Fruit fly (Drosophila melanogaster) S2 (cell line): ENCODE results near the gene Kyat.

Source experiments
- CG8478 ChIP-seq: fragments of >200 bp; optimal IDR thresholded peaks from 2 replicates; lab custom pipeline; 2018
- CTCF ChIP-seq, 2 experiments: fragments of >200 bp; optimal IDR thresholded peaks; 2 replicates each; lab custom pipeline; 2018

Kyat gene

DNA sequence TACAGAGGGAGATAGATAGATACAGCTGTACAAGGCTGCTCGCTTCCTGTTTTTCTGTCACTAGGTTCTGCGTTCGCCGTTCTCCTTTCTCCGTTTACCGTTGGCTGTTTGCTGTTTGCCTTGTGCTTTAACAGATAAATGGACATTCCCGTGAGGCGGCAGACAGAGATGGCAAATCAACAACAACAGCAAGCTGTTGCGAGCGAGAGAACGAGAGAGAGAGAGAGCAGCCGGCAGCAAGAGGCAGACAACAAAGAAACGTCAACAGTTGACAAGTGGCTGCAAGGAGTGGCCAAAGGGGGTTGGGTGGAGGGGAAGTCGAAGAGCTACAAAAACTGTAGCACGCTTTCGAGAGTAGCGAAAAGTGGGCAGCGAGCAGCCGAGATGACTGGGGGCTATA is 11.1 kb upstream of the Kyat start:
- no peak for TF ChIP-seq CTCF (optimal IDR thresholded peaks at IDR 0.05; lab: Kevin White, UChicago)
- TF ChIP-seq CG8478 (lab: Kevin White, UChicago), result no peak

DNA sequence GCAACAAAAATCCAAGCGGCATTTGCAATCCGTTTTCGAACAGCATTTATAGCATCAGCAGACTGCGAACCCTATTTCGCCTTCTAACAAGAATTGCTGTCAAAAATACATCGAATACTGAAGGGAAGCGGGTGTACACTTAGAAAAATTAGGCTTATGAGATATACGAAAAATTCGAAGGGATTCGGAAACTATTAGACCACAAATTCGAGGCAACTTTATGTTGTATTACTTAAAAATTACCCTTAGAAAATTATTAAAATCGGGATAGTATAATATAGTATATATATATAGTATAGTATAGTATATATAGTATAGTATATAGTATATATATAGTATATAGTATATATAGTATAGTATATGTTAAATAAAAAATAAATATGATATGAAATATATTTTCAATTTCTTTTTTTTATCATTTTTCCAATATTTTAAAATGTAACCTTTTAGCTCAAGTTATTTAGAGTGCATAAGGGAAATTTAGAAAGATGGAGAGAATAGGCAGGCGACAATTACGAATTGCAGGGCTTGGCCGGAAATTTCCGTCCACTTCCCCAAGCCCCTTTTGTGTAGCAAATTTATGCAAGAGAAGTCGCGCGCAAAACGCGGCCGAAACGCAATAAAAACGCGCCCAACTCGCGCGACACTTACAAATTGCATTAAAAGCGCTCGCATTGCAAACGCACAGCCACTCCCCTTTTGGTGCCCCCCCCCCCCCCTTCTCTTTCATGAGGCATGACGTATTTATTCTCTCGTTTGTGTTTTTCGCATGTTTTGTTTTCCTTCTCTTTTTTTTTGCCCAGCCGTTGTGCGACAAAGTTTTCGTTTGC is 8.7 kb upstream of the Kyat start:
- TF ChIP-seq CTCF (optimal IDR thresholded peaks at IDR 0.05; lab: Kevin White, UChicago) (no peak), CG8478 (lab: Kevin White, UChicago) (no peak)

DNA sequence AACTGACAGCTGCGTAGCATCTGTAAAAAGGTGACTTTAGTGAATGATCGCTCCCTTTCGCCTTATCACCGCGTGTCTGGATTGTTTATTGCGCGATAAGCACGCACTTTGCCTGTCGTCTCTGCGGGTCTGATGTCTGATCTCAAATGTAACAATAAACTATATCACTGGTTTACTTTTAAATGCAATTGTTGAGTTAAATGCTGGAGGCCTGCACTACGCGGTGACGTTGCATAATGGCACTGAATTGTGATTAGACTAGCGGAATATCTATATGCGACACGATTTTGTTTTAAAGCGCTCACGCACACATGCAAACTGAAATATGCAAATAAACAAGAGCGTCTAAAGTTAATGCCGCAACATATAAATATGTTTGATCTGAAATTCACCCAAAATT is 493 bp downstream of the Kyat start:
- TF ChIP-seq CG8478 (lab: Kevin White, UChicago), result no peak
- TF ChIP-seq CTCF (optimal IDR thresholded peaks at IDR 0.05; lab: Kevin White, UChicago), result no peak

DNA sequence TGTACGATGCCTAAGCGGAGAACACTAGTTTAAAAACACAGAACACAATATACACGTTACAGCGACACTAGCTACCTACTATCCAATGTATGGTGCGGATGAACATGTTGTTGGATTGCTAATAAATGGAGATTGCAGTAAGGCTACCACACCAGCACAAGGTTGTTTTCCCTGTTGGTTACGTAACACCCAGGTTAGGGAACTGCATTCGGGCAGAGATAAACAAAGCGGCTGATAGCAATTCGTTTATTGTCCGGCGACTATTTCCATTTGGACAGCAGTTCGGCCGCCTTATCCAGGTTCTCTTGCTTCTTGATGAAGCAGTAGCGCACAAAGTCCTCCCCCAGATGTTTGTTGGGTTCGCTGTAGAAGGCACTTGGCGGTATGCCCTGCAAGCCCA is 2.1 kb downstream of the Kyat start:
- TF ChIP-seq CG8478 (lab: Kevin White, UChicago) (no peak), CTCF (optimal IDR thresholded peaks at IDR 0.05; lab: Kevin White, UChicago) (no peak)

DNA sequence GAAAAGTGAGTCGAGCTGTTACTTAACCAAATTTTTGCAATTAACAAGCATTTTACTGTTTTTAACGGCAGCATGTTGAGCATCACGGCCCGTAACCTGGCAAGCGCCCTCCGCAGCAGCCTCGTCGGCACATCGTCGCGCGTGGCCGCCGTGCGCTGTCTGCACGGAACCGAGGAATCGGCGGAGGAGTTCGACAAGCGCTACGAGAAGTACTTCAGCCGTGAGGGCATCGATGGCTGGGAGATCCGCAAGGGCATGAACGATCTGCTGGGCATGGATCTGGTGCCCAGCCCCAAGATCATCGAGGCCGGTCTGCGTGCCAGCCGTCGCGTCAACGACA is 2.7 kb downstream of the Kyat start:
- TF ChIP-seq CTCF (optimal IDR thresholded peaks at IDR 0.05; lab: Kevin White, UChicago) (no peak), CG8478 (lab: Kevin White, UChicago) (no peak)

DNA sequence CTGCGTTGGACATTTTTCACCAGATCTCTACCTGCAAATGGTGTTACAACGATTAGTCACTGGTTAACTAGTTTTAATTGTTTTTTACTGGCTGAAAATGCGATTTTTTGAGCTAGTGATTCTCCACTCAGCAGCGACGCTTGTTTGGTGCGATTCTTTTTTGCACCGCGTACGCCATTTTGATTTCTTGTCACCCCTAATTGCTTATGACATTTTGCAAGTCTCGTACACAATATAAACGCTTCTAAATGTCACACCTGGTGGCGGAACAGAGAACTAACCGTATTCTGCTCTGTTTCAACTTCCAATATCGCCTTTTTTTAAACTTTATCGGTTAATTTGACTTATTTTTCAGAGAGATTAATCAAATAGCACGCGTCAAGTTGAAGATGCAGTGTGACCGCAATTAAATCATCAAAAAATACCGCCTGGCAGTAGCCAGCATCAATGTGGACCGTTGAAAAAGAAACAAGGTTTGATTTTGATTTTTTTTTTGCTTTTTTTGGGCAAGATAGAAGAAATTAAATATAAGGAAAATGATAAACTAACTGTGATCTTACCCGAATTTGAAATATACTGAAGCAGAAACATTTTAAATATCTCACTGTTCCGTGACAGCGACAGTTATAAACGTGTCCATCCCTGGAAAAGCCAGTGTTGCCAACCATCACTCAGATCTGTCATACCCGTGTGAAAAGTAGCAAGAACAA is 3.2 kb downstream of the Kyat start, which contains the start of the genes COX5A and glo:
TSS of gene COX5A (plus strand) at position 430 of the 710 bp plus-strand sequence.
TSS of gene glo (minus strand) at position 491 of the 710 bp plus-strand sequence.
- TF ChIP-seq CTCF (optimal IDR thresholded peaks at IDR 0.05; lab: Kevin White, UChicago) (no peak), CG8478 (lab: Kevin White, UChicago) (no peak)

DNA sequence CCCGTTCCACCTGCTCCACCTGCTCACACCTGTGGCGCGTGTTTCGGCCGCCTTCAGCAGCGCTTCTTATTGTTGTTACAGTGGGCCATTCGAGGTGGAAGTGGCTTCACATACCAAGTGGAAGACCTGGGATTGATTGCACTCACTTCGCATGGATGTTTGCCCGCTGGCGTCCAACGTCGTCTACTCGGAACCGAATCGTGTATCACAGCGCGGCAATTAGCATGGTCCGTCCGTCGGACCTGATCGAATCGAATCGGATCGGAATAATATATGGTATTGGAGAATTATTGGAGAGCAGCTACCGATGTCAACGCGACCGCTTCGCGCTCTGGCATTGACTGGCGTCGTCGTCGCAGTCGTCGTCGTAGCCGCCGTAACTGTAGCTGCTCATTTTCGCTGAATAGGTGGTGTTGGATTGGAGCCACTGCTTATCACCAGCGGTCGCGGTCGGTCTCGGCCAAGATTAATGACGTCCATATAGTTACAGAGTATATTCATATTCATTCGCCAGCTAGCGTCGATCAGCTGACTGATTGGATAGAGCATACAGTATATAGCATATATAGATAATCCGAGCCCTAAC is 9.3 kb downstream of the Kyat start, which contains the start of gene ClC-a:
TSS of gene ClC-a (minus strand) at position 327 of the 586 bp plus-strand sequence.
- TF ChIP-seq CTCF (optimal IDR thresholded peaks at IDR 0.05; lab: Kevin White, UChicago) (no peak), CG8478 (lab: Kevin White, UChicago) (no peak)

DNA sequence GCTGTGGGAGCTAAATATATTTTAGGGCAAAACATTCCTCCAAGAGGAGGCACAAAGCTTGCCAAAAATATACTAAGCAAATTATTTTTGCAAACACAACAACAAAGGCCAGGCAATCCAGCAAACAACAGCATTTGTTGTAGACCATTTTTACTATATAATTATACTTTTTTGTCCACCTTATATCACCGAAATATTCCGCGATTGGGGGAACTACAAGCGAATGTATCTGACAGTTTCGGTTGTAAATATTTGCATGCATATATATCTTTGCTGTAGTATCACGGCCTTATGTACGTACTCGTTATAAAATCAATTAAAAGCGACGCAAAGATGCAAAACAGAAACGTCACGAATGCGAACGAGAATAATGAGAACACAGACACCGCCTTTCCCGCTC is 9.8 kb downstream of the Kyat start:
- TF ChIP-seq CG8478 (lab: Kevin White, UChicago) (no peak), CTCF (optimal IDR thresholded peaks at IDR 0.05; lab: Kevin White, UChicago) (no peak)

DNA sequence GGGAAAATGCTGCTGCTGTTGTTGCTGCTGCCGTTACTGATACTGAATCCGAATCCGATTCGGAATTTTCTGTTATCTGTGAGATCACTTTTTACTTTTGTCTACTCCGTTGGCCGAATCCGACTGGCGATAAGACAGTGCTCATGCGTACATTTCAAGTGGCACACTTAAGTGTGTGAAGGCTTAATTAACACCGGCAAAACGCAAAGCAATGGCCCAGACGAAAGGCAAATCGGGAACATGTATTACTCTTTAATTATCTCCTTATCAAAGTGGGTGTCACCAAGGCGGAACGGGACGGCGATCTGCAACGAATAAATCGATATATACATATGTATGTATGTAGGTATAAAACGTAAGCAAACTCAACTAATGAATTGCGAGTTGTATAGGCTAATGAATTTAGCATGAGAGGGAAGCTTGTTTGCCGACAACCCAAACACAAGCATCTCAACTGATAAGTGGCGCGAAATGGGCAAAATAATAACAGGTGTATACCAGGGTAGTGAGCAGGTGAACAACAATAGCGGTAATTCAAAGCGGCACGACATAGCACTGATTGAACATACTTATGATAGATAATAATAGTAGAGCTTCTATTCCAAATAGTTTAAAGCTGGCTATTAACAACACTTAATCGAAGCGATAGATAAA is 11.3 kb downstream of the Kyat start:
- TF ChIP-seq CG8478 (lab: Kevin White, UChicago) (no peak), CTCF (optimal IDR thresholded peaks at IDR 0.05; lab: Kevin White, UChicago) (no peak)

DNA sequence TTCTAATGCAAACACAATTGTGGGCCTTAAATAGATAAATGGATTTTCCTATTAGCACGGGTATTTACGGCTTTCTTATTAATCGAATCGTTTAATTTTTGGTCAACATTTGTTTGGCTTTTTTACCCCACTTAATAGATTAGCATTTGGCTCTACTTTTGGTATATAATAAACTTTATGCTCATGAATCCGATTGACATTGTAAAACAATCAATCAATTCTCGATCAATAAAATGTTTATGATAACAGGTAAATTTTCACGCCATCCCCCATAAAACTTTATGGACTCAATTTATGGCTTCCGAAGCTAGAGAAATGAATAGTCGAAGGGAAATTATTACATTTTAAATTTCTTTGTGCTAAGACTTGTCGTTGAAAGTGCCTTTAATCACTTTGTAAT is 12.7 kb downstream of the Kyat start:
- TF ChIP-seq CG8478 (lab: Kevin White, UChicago) (no peak), CTCF (optimal IDR thresholded peaks at IDR 0.05; lab: Kevin White, UChicago) (no peak)

DNA sequence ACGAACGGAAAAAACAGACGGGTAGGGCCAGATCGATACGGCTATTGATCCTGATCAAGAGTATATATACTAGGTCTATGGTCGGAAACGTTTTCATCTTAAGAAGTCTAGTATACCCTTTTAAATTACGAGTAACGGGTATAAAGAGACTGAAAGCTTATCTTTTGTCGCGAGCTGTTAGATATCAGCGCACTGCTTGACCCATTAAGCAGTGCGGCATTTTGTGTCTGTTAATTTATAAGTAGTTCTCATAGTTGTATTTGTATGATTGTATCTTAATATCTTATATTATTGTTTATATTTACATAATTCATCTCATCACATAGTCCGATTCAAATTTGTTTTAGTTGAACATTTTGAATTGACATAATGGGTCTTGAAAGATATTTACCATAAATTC is 14.7 kb downstream of the Kyat start:
- TF ChIP-seq CG8478 (lab: Kevin White, UChicago) (no peak), CTCF (optimal IDR thresholded peaks at IDR 0.05; lab: Kevin White, UChicago) (no peak)

DNA sequence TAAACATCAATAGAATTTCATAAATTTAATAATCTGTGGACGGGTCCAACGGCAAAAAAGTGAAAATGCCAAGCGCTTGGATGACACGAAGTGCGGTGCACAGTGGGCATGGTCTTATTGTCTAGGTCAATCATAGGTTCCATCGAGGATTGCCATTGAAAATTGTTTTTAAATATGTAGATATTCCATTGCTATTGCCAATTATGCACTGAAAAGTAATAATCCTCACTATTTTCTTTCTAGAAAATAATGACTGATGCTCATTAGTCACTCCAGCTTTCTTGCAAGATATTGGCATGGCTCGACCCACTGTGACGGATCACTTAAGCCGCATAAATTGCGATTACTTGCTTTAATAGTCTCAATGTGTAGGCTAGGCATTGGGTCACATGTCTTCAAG is 15.5 kb downstream of the Kyat start:
- no peak for TF ChIP-seq CTCF (optimal IDR thresholded peaks at IDR 0.05; lab: Kevin White, UChicago)
- no peak for TF ChIP-seq CG8478 (lab: Kevin White, UChicago)

DNA sequence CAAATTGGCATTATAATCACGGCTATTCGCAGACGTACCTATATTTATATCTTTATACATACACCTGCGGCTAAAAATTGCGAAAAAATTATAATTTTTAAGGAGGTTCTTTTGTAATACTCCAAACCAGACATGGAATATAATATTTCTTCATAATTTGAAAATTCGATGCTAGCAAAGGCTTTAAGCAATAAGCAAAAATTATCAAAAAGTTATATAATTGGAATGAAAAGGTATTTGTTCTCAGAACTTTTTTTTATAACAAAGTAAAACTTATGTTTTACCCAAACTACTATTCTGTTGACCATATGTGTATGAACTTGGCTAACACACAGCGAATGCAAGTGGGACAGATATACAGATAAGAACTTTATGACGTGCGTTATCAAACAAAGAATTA is 16.7 kb downstream of the Kyat start:
- TF ChIP-seq CTCF (optimal IDR thresholded peaks at IDR 0.05; lab: Kevin White, UChicago) (no peak), CG8478 (lab: Kevin White, UChicago) (no peak)

DNA sequence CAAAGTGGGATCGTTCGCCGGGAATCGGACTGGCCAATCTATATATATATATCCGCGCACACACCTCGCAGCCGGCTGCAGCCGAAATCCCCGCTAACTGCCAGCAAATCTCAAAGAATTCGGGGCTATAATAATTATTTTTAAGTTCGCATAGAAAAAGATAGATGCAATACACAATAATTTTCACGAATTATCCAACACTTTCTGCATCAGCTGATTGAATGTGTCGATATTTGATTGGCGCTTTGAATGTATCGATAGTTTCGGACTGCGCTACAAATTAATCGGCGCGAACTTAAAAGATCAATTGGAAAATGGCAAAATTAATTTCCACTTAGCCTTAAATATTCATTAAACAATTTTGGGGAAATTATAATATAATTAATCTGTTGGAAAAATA is 25.5 kb downstream of the Kyat start, which contains the start of gene Sbf:
TSS of gene Sbf (minus strand) at position 169 of the 400 bp plus-strand sequence.
- TF ChIP-seq CTCF (optimal IDR thresholded peaks at IDR 0.05; lab: Kevin White, UChicago) (no peak), CG8478 (lab: Kevin White, UChicago) (no peak)
